Worm (Caenorhabditis elegans) whole organism, late embryonic: ENCODE data around the gene dnc-1.
"Not testable (repeated sequence)": the region's sequence is repeated elsewhere in the genome, so short reads cannot be mapped to it uniquely, and the experiment has no call there.

ENCODE experiments used
- F13H6.1 ChIP-seq: sonication (generic microtip); optimal IDR thresholded peaks from 2 replicates; lab custom pipeline; 2016; ENCODE audit warnings: missing genetic modification characterization, missing compliant biosample characterization
- T23F11.4 ChIP-seq: fragments of 200-800 bp; sonication (Bioruptor generic); optimal IDR thresholded peaks from 2 replicates; lab custom pipeline; 2018; ENCODE audit warnings: mild to moderate bottlenecking, missing genetic modification characterization, missing compliant biosample characterization
- ahr-1 ChIP-seq: sonication (generic microtip); optimal IDR thresholded peaks from 2 replicates; lab custom pipeline; 2016; ENCODE audit warnings: missing genetic modification characterization, missing compliant biosample characterization
- ceh-18 ChIP-seq: sonication (generic microtip); optimal IDR thresholded peaks from 2 replicates; lab custom pipeline; 2016; ENCODE audit warnings: missing genetic modification characterization, missing compliant biosample characterization
- ceh-19 ChIP-seq: fragments of 200-800 bp; sonication (Bioruptor generic); optimal IDR thresholded peaks from 2 replicates; lab custom pipeline; 2018; ENCODE audit warnings: mild to moderate bottlenecking, missing genetic modification characterization, missing compliant biosample characterization
- ceh-30 ChIP-seq: fragments of 150-350 bp; optimal IDR thresholded peaks from 2 replicates; lab custom pipeline; 2014; ENCODE audit warnings: missing biosample characterization, missing genetic modification characterization
- ceh-31 ChIP-seq: sonication (generic microtip); optimal IDR thresholded peaks from 2 replicates; lab custom pipeline; 2016; ENCODE audit warnings: missing genetic modification characterization, missing compliant biosample characterization
- ceh-34 ChIP-seq: sonication (generic microtip); optimal IDR thresholded peaks from 2 replicates; lab custom pipeline; 2016; ENCODE audit warnings: mild to moderate bottlenecking, missing genetic modification characterization, missing compliant biosample characterization
- ceh-48 ChIP-seq: sonication (generic microtip); optimal IDR thresholded peaks from 2 replicates; lab custom pipeline; 2016; ENCODE audit warnings: missing genetic modification characterization, inconsistent platforms, missing compliant biosample characterization
- ceh-6 ChIP-seq: fragments of 200-800 bp; sonication (Bioruptor generic); optimal IDR thresholded peaks from 2 replicates; lab custom pipeline; 2018; ENCODE audit warnings: mild to moderate bottlenecking, missing genetic modification characterization, missing compliant biosample characterization
- ceh-9 ChIP-seq: sonication (generic microtip); optimal IDR thresholded peaks from 2 replicates; lab custom pipeline; 2016; ENCODE audit warnings: mild to moderate bottlenecking, missing genetic modification characterization, inconsistent platforms, missing compliant biosample characterization
- eyg-1 ChIP-seq: sonication (generic microtip); optimal IDR thresholded peaks from 2 replicates; lab custom pipeline; 2016; ENCODE audit warnings: missing genotype, missing genetic modification characterization, missing compliant biosample characterization
- fax-1 ChIP-seq: sonication (generic microtip); optimal IDR thresholded peaks from 2 replicates; lab custom pipeline; 2016; ENCODE audit warnings: missing genotype, missing genetic modification characterization, missing compliant biosample characterization
- hlh-13 ChIP-seq: fragments of 200-800 bp; sonication (Bioruptor generic); optimal IDR thresholded peaks from 2 replicates; lab custom pipeline; 2018; ENCODE audit warnings: mild to moderate bottlenecking, missing genetic modification characterization, missing compliant biosample characterization
- hlh-30 ChIP-seq: sonication (generic microtip); optimal IDR thresholded peaks from 2 replicates; lab custom pipeline; 2017; ENCODE audit warnings: antibody characterized with exemption, missing genetic modification characterization, missing compliant biosample characterization; ENCODE audit not compliant: insufficient read depth
- hlh-6 ChIP-seq: sonication (generic microtip); optimal IDR thresholded peaks from 2 replicates; lab custom pipeline; 2016; ENCODE audit warnings: missing genotype, missing genetic modification characterization, missing compliant biosample characterization
- mec-3 ChIP-seq: sonication (generic microtip); optimal IDR thresholded peaks from 2 replicates; lab custom pipeline; 2016; ENCODE audit warnings: borderline replicate concordance, missing genetic modification characterization, missing compliant biosample characterization
- nfya-1 ChIP-seq: sonication (generic microtip); optimal IDR thresholded peaks from 2 replicates; lab custom pipeline; 2017; ENCODE audit warnings: missing genetic modification characterization, mild to moderate bottlenecking, missing compliant biosample characterization, antibody characterized with exemption, moderate library complexity
- npax-4 ChIP-seq: sonication (generic microtip); optimal IDR thresholded peaks from 2 replicates; lab custom pipeline; 2016; ENCODE audit warnings: missing genetic modification characterization, missing compliant biosample characterization
- pha-2 ChIP-seq: sonication (generic microtip); optimal IDR thresholded peaks from 2 replicates; lab custom pipeline; 2017; ENCODE audit warnings: mild to moderate bottlenecking, missing genetic modification characterization, missing compliant biosample characterization
- pha-4 ChIP-seq: fragments of 150-350 bp; optimal IDR thresholded peaks from 2 replicates; lab custom pipeline; 2018; ENCODE audit warnings: missing biosample characterization, missing genetic modification reagents, missing genetic modification characterization
- pros-1 ChIP-seq: fragments of 150-350 bp; optimal IDR thresholded peaks from 2 replicates; lab custom pipeline; 2014; ENCODE audit warnings: missing biosample characterization, missing genetic modification reagents, missing genetic modification characterization
- ref-2 ChIP-seq: sonication (generic microtip); optimal IDR thresholded peaks from 2 replicates; lab custom pipeline; 2016; ENCODE audit warnings: missing genetic modification characterization, missing compliant biosample characterization
- rnt-1 ChIP-seq: sonication (generic microtip); optimal IDR thresholded peaks from 2 replicates; lab custom pipeline; 2016; ENCODE audit warnings: missing genetic modification characterization, missing compliant biosample characterization
- sdc-2 ChIP-seq: sonication (generic microtip); optimal IDR thresholded peaks from 2 replicates; lab custom pipeline; 2016; ENCODE audit warnings: missing genotype, missing genetic modification characterization, missing compliant biosample characterization
- sox-2 ChIP-seq: fragments of 200-800 bp; sonication (Bioruptor generic); IDR thresholded peaks from 2 replicates; pipeline ENCODE4 v1.3.6; 2022; ENCODE audit warnings: missing genetic modification reagents, missing genetic modification characterization, missing compliant biosample characterization
- tbx-2 ChIP-seq: sonication (generic microtip); optimal IDR thresholded peaks from 2 replicates; lab custom pipeline; 2016; ENCODE audit warnings: missing genetic modification characterization, missing compliant biosample characterization
- ttx-3 ChIP-seq: sonication (generic microtip); optimal IDR thresholded peaks from 2 replicates; lab custom pipeline; 2016; ENCODE audit warnings: missing genetic modification reagents, missing genetic modification characterization, missing compliant biosample characterization
- unc-3 ChIP-seq, 2 experiments: fragments of 200-800 bp in 1 of 2; sonication (Bioruptor generic) in 1 of 2; sonication (generic microtip) in 1 of 2; conservative IDR thresholded peaks in 1 of 2; optimal IDR thresholded peaks in 1 of 2; 2 replicates each; pipeline versions ENCODE4 v1.3.6 to Lab custom; 2016 to 2022; ENCODE audit warnings: missing compliant biosample characterization in 2 of 2, missing genetic modification characterization in 2 of 2, missing genetic modification reagents in 1 of 2
- unc-42 ChIP-seq: sonication (generic microtip); optimal IDR thresholded peaks from 2 replicates; lab custom pipeline; 2016; ENCODE audit warnings: missing genotype, missing genetic modification characterization, missing compliant biosample characterization
- unc-55 ChIP-seq: sonication (generic microtip); optimal IDR thresholded peaks from 2 replicates; lab custom pipeline; 2017; ENCODE audit warnings: missing biosample characterization, missing genetic modification reagents, missing genetic modification characterization
- zip-5 ChIP-seq: sonication (generic microtip); optimal IDR thresholded peaks from 2 replicates; lab custom pipeline; 2016; ENCODE audit warnings: missing genetic modification characterization, missing compliant biosample characterization

The dnc-1 gene

DNA sequence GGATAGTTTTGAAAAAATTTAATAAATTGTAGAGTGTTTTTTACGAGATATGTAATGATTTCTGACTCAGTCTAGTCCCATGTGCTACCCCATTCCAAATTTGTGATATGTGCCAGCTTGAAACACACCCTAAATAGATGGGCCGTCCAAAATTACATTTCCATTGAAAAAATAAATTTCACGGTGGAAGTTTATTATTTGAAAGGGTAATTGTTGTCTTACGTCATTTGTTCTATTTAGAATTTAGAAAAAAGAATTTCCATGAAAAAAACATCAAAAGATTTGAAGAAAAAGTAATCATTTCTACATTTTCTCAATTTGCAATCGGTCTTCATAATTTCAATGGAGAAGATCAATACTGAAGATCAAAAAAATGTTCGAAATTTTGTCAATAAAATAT lies 22.0 kb upstream of the dnc-1 start, which contains the start of gene Y69E1A.4:
Gene Y69E1A.4 (plus strand): TSS at position 301 of the 400 bp plus-strand sequence.
- TF ChIP-seq ref-2; pha-4 (tag; lab: Kevin White, UChicago); hlh-13 (GFP tag; lab: Kevin White, UChicago): not testable (repeated sequence)

DNA sequence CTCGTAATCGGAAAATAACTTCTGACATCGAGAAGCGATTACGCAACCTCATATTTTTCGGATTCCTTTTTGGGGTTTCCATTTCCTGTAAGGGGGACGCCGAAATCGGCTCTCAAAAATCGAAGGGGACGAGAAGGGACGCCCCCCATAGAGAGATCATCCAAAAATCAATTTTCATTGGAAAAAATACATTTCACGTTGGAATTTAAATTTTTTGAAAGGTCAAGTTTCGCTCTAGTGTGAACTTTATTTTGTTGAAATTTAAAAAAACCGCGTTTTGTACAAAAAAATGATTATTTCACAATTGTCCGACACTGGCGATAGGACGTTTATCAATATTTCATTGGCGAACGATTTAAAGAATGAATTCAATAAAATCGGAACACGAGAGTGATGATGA lies 19.0 kb upstream of the dnc-1 start, which contains the start of gene Y69E1A.3:
Gene Y69E1A.3 (plus strand): TSS at position 301 of the 400 bp plus-strand sequence.
- no peak for TF ChIP-seq ttx-3 (tag; lab: Kevin White, UChicago)
- TF ChIP-seq ceh-19 (GFP tag; lab: Kevin White, UChicago) = no peak
- TF ChIP-seq hlh-6 (tag; lab: Kevin White, UChicago) = no peak
- no peak for TF ChIP-seq zip-5 (tag; lab: Kevin White, UChicago)
- no peak for TF ChIP-seq unc-55 (GFP tag; lab: Kevin White, UChicago)
- no peak for TF ChIP-seq fax-1 (tag; lab: Kevin White, UChicago)
- TF ChIP-seq F13H6.1 (tag; lab: Kevin White, UChicago) = no peak
- no peak for TF ChIP-seq T23F11.4 (GFP tag; lab: Kevin White, UChicago)
- TF ChIP-seq, all 69 proteins: peak for 0

DNA sequence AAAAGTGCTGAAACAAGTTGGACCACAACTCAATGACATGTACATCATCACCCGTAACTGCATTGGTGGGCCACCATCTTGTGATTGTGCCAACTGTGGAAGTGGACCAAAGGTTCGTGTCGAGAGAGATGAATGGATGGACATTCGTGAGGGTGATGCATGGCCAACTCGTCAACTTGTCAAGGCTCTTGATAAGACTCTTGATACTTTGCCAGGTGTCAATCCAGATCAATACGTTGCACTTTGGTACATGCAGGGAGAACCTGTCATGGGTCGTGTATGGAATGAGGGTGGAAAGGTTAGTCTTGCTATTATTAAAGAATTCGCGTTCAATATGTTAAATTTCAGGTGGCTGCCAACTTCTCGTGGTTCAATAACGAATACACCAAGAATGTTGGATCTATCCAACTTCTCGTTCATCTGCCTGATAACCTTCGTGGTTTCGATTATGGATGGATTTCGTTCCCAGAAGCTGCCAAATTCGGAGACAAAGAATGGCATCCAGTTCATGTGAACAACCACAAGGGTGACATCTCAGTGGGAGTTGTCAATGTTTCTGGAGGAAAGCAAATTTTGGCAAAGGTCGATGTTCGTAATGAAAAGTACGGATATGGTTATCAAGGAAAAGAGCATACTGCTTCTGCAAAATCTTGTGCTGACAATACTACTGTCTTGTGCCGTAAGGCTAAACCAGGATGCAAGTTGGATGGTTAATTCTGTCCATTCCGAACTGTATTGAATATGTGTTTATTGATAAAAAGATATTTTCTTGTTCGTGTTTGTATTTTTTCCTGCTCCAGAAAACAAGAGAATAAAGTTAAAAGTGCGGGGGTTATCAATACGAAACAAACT lies 17.6 kb upstream of the dnc-1 start:
- TF ChIP-seq ceh-6 (GFP tag; lab: Kevin White, UChicago) (no peak), ceh-31 (tag; lab: Kevin White, UChicago) (no peak), ceh-9 (tag; lab: Kevin White, UChicago) (no peak)

DNA sequence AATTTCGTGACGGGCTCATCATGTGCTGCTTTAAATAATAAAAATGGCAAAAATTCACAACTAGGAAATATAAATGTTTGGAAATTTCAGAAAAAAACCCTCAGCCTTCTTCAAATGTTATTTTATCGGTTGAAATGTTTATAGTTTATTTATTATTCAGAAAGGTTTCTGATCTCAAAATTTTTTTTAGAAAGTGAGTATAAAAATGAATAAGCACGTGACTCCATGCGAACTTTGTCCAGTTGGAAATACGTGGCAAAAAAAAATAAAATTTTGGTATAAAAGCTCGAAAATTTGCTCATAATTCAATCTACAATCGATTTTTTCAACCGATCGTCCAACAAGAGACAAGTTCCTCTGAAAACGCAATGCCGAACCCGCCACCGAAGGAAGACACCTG lies 16.5 kb upstream of the dnc-1 start, which contains the start of gene nsph-3.1:
Gene nsph-3.1 (plus strand): TSS at position 301 of the 400 bp plus-strand sequence.
- TF ChIP-seq ceh-34 (tag; lab: Kevin White, UChicago) (no peak), pha-4 (tag; lab: Kevin White, UChicago) (no peak), unc-3 (GFP tag; conservative IDR thresholded peaks at IDR 0.05; lab: Robert Waterston, UW) (no peak), unc-3 (tag; optimal IDR thresholded peaks at IDR 0.05; lab: Kevin White, UChicago) (no peak), pros-1 (tag; lab: Kevin White, UChicago) (no peak), npax-4 (no peak), ceh-18 (tag; lab: Kevin White, UChicago) (no peak), pha-2 (no peak), hlh-13 (GFP tag; lab: Kevin White, UChicago) (no peak), sdc-2 (tag; lab: Kevin White, UChicago) (no peak), sox-2 (GFP tag; lab: Robert Waterston, UW) (no peak), ceh-30 (tag; lab: Kevin White, UChicago) (no peak), eyg-1 (tag; lab: Kevin White, UChicago) (no peak), mec-3 (tag; lab: Kevin White, UChicago) (no peak), ceh-48 (tag; lab: Kevin White, UChicago) (no peak), rnt-1 (tag; lab: Kevin White, UChicago) (no peak)

DNA sequence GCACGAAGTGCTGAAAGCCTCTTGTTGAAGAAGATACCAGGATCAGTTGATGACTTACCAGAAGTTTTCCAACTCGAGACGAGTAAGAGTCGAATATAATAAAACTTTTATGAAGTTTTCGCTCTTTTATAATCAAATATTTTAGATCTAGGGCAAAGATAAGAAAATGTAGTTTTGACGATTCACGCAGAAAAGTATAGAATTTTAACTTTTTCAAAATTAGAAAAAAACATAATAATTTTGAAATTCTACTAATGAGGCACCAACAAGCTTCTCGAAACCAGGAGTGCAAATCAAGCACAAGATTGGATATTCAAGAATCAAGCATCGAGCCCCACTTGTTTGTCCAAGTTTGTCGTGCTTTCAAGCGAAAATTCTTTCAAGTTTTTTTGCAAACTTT lies 15.8 kb upstream of the dnc-1 start, which contains the start of gene Y69E1A.1:
Gene Y69E1A.1 (minus strand): TSS at position 101 of the 400 bp plus-strand sequence.
- TF ChIP-seq npax-4 (no peak), tbx-2 (no peak), eyg-1 (tag; lab: Kevin White, UChicago) (no peak)
- TF ChIP-seq, all 69 proteins: peak for 0

DNA sequence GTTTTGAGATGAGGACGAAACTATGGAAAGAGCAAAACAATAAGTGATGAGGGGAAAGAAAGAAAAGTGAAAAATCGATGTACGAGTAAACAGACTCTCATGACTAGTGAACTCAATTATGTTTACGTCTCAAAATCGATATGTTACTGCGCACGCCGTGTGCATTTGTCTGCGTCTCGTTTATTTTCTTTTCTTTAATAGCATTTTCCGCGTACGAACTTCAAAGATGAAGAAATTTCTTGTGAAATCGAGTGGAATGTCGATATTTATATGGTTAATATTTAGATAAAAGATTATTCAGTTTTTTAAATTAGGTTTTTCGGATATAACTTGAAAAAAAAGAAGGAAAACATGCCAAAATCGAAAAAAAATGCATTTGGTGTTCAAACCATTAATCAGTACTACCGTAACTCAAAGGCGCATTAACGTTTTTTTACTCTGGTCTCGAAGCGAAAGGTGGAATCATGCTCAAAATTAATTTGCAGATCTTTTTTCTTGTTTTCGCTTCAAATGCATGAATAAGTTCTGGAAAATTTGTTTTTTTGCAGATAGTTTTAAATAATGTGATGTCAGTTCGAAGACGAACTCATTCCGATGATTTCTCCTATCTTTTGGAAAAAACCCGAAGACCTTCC lies 4.0 kb upstream of the dnc-1 start, which contains the start of gene fic-1:
Gene fic-1 (plus strand): TSS at position 549 of the 635 bp plus-strand sequence.
- TF ChIP-seq hlh-30 (tag; lab: Kevin White, UChicago) (peak; percentile 56), unc-42 (peak; percentile 99), tbx-2 (peak; percentile 18), ref-2 (no peak), nfya-1 (tag; lab: Kevin White, UChicago) (peak; percentile 52), ceh-48 (tag; lab: Kevin White, UChicago) (peak; percentile 98), ceh-31 (tag; lab: Kevin White, UChicago) (peak; percentile 78), ahr-1 (tag; lab: Kevin White, UChicago) (no peak), unc-55 (GFP tag; lab: Kevin White, UChicago) (peak; percentile 13)
- TF ChIP-seq, all 69 proteins: peak for 7
